Fruit fly (Drosophila melanogaster): ENCODE data around the gene CG15186.

Gene CG15186

dm6 chr3R:6477877-6478361 lies at the start of gene CG15186:
Gene CG15186, plus strand, starts transcription at chr3R:6478311.
- TF ChIP-seq usp (GFP tag; optimal IDR thresholded peaks at IDR 0.05): no peak
- TF ChIP-seq CG8478 (optimal IDR thresholded peaks at IDR 0.05): no peak
- no peak for TF ChIP-seq Dll (optimal IDR thresholded peaks at IDR 0.05)
- no peak for TF ChIP-seq EcR (GFP tag; optimal IDR thresholded peaks at IDR 0.05)
- no peak for TF ChIP-seq pan (optimal IDR thresholded peaks at IDR 0.05)
- no peak for TF ChIP-seq psq (optimal IDR thresholded peaks at IDR 0.05)

- TF ChIP-seq CG8478 (optimal IDR thresholded peaks at IDR 0.05) (no peak), EcR (GFP tag; optimal IDR thresholded peaks at IDR 0.05) (no peak), psq (optimal IDR thresholded peaks at IDR 0.05) (no peak), Dll (optimal IDR thresholded peaks at IDR 0.05) (no peak), pan (optimal IDR thresholded peaks at IDR 0.05) (no peak)
Measured at dm6 chr3R:6428935-6429334, 49.2 kb upstream of the CG15186 start.

dm6 chr3R:6429706-6430105 lies 48.4 kb upstream of the CG15186 start:
- TF ChIP-seq CG8478 (optimal IDR thresholded peaks at IDR 0.05) (no peak), Dll (optimal IDR thresholded peaks at IDR 0.05) (no peak), EcR (GFP tag; optimal IDR thresholded peaks at IDR 0.05) (no peak), pan (optimal IDR thresholded peaks at IDR 0.05) (no peak), usp (GFP tag; optimal IDR thresholded peaks at IDR 0.05) (no peak), psq (optimal IDR thresholded peaks at IDR 0.05) (no peak)

dm6 chr3R:6430206-6430605 lies 47.9 kb upstream of the CG15186 start:
- no peak for TF ChIP-seq EcR (GFP tag; optimal IDR thresholded peaks at IDR 0.05)
- TF ChIP-seq Dll (optimal IDR thresholded peaks at IDR 0.05): no peak
- TF ChIP-seq usp (GFP tag; optimal IDR thresholded peaks at IDR 0.05): no peak
- no peak for TF ChIP-seq CG8478 (optimal IDR thresholded peaks at IDR 0.05)
- TF ChIP-seq pan (optimal IDR thresholded peaks at IDR 0.05): no peak
- TF ChIP-seq psq (optimal IDR thresholded peaks at IDR 0.05): no peak

- TF ChIP-seq CG8478 (optimal IDR thresholded peaks at IDR 0.05) (no peak), Dll (optimal IDR thresholded peaks at IDR 0.05) (no peak), pan (optimal IDR thresholded peaks at IDR 0.05) (no peak), usp (GFP tag; optimal IDR thresholded peaks at IDR 0.05) (no peak), EcR (GFP tag; optimal IDR thresholded peaks at IDR 0.05) (no peak), psq (optimal IDR thresholded peaks at IDR 0.05) (no peak)
Measured at dm6 chr3R:6432321-6432720, 45.8 kb upstream of the CG15186 start.

dm6 chr3R:6432784-6433469 lies 45.2 kb upstream of the CG15186 start:
- TF ChIP-seq EcR (GFP tag; optimal IDR thresholded peaks at IDR 0.05) (no peak), psq (optimal IDR thresholded peaks at IDR 0.05) (no peak), usp (GFP tag; optimal IDR thresholded peaks at IDR 0.05) (no peak), Dll (optimal IDR thresholded peaks at IDR 0.05) (no peak), CG8478 (optimal IDR thresholded peaks at IDR 0.05) (no peak), pan (optimal IDR thresholded peaks at IDR 0.05) (no peak)

- TF ChIP-seq pan (optimal IDR thresholded peaks at IDR 0.05) (no peak), psq (optimal IDR thresholded peaks at IDR 0.05) (no peak), usp (GFP tag; optimal IDR thresholded peaks at IDR 0.05) (no peak), Dll (optimal IDR thresholded peaks at IDR 0.05) (no peak), EcR (GFP tag; optimal IDR thresholded peaks at IDR 0.05) (no peak), CG8478 (optimal IDR thresholded peaks at IDR 0.05) (no peak)
Measured at dm6 chr3R:6433885-6434284, 44.2 kb upstream of the CG15186 start.

- no peak for TF ChIP-seq CG8478 (optimal IDR thresholded peaks at IDR 0.05)
- TF ChIP-seq psq (optimal IDR thresholded peaks at IDR 0.05): no peak
- TF ChIP-seq pan (optimal IDR thresholded peaks at IDR 0.05): no peak
- TF ChIP-seq usp (GFP tag; optimal IDR thresholded peaks at IDR 0.05): no peak
- TF ChIP-seq EcR (GFP tag; optimal IDR thresholded peaks at IDR 0.05): no peak
Measured at dm6 chr3R:6435219-6435618, 42.9 kb upstream of the CG15186 start.

- TF ChIP-seq usp (GFP tag; optimal IDR thresholded peaks at IDR 0.05) (no peak), EcR (GFP tag; optimal IDR thresholded peaks at IDR 0.05) (no peak), Dll (optimal IDR thresholded peaks at IDR 0.05) (no peak)
Measured at dm6 chr3R:6435761-6436318, 42.3 kb upstream of the CG15186 start.

dm6 chr3R:6436643-6437042 lies 41.5 kb upstream of the CG15186 start:
- no peak for TF ChIP-seq EcR (GFP tag; optimal IDR thresholded peaks at IDR 0.05)
- no peak for TF ChIP-seq CG8478 (optimal IDR thresholded peaks at IDR 0.05)
- no peak for TF ChIP-seq psq (optimal IDR thresholded peaks at IDR 0.05)
- TF ChIP-seq pan (optimal IDR thresholded peaks at IDR 0.05): no peak
- no peak for TF ChIP-seq Dll (optimal IDR thresholded peaks at IDR 0.05)
- no peak for TF ChIP-seq usp (GFP tag; optimal IDR thresholded peaks at IDR 0.05)

dm6 chr3R:6456140-6457054 lies 21.7 kb upstream of the CG15186 start, which contains the start of gene CG9727:
Gene CG9727, minus strand, starts transcription at chr3R:6456676.
- TF ChIP-seq usp (GFP tag; optimal IDR thresholded peaks at IDR 0.05) (no peak), EcR (GFP tag; optimal IDR thresholded peaks at IDR 0.05) (no peak), pan (optimal IDR thresholded peaks at IDR 0.05) (no peak), psq (optimal IDR thresholded peaks at IDR 0.05) (no peak), CG8478 (optimal IDR thresholded peaks at IDR 0.05) (no peak)

- no peak for TF ChIP-seq psq (optimal IDR thresholded peaks at IDR 0.05)
- TF ChIP-seq Dll (optimal IDR thresholded peaks at IDR 0.05): no peak
- no peak for TF ChIP-seq EcR (GFP tag; optimal IDR thresholded peaks at IDR 0.05)
- no peak for TF ChIP-seq pan (optimal IDR thresholded peaks at IDR 0.05)
- TF ChIP-seq usp (GFP tag; optimal IDR thresholded peaks at IDR 0.05): no peak
- TF ChIP-seq CG8478 (optimal IDR thresholded peaks at IDR 0.05): no peak
Measured at dm6 chr3R:6457055-6457391, 21.1 kb upstream of the CG15186 start, which contains the start of gene Zif. Gene Zif, plus strand, starts transcription at chr3R:6457088.

Measured in whole organism.